Fruit fly (Drosophila melanogaster) whole organism, embryonic: Measurements from ENCODE around the gene BNIP3.

Source experiments
- CG11247 ChIP-seq: fragments of 200-800 bp; sonication (Bioruptor generic); IDR thresholded peaks from 2 replicates; pipeline ENCODE4 v1.3.6; 2022; ENCODE audit warnings: missing biosample characterization, missing genetic modification characterization
- CG14710 ChIP-seq: fragments of 200-800 bp; sonication (Bioruptor generic); optimal IDR thresholded peaks from 3 replicates; lab custom pipeline; 2019; ENCODE audit warnings: missing biosample characterization, mild to moderate bottlenecking, missing genetic modification characterization, moderate library complexity
- CG3847 ChIP-seq: fragments of 200-800 bp; sonication (Bioruptor generic); IDR thresholded peaks from 2 replicates; pipeline ENCODE4 v1.3.6; 2022; ENCODE audit warnings: missing biosample characterization, missing genetic modification characterization
- CG7987 ChIP-seq: fragments of 200-800 bp; sonication (Bioruptor generic); optimal IDR thresholded peaks from 2 replicates; lab custom pipeline; 2018; ENCODE audit warnings: missing biosample characterization, mild to moderate bottlenecking, missing genetic modification characterization, moderate library complexity
- Dek ChIP-seq: fragments of 200-800 bp; sonication (Bioruptor generic); optimal IDR thresholded peaks from 3 replicates; lab custom pipeline; 2019; ENCODE audit warnings: missing biosample characterization, mild to moderate bottlenecking, missing genetic modification characterization, moderate library complexity
- Six4 ChIP-seq: fragments of 200-800 bp; sonication (Bioruptor generic); optimal IDR thresholded peaks from 2 replicates; lab custom pipeline; 2016; ENCODE audit warnings: missing biosample characterization, missing genetic modification characterization
- ato ChIP-seq: fragments of 200-800 bp; sonication (Bioruptor generic); IDR thresholded peaks from 2 replicates; pipeline ENCODE4 v1.3.6; 2022; ENCODE audit warnings: missing biosample characterization, missing genetic modification characterization; ENCODE audit not compliant: partially characterized antibody
- lov ChIP-seq, 2 experiments: fragments of 200-800 bp in 1 of 2; fragments of >200 bp in 1 of 2; sonication (Bioruptor generic) in 1 of 2; IDR thresholded peaks in 1 of 2; optimal IDR thresholded peaks in 1 of 2; 2 replicates in 1 of 2; 3 replicates in 1 of 2; pipeline versions ENCODE4 v1.3.6 to Lab custom; 2017 to 2022; ENCODE audit warnings: missing biosample characterization in 1 of 2, missing genetic modification characterization in 1 of 2
- vfl ChIP-seq: fragments of 200-800 bp; sonication (Bioruptor generic); optimal IDR thresholded peaks from 2 replicates; lab custom pipeline; 2016; ENCODE audit warnings: missing biosample characterization, missing genetic modification characterization

DNA sequence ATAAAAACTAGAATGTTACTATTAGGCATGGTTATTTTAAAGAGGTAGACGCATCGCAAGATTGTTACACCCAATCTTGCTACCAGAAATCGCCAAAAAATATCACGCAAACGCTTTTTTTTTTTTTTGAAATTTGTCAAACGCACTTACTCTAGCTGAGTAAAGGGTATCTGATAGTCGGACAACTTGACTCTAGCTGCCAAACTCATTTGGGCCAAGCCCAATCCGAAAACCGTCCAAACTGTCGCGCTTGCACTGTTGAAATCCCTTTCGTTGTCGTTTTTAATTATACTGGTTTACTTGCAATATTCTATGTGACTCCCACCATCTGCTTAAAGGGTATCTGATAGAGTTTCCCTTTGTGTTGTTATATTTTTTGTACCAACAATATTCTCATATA, 15.9 kb downstream of the BNIP3 start:
- TF ChIP-seq Six4 (GFP tag; lab: Kevin White, UChicago) = no peak
- TF ChIP-seq CG14710 (tag; lab: Kevin White, UChicago) = no peak
- TF ChIP-seq lov (optimal IDR thresholded peaks at IDR 0.05; lab: Kevin White, UChicago) = no peak
- no peak for TF ChIP-seq lov (GFP tag; IDR thresholded peaks at IDR 0.05; lab: Robert Waterston, UW)
- no peak for TF ChIP-seq CG3847 (GFP tag; lab: Robert Waterston, UW)
- TF ChIP-seq vfl (GFP tag; lab: Kevin White, UChicago) = no peak
- no peak for TF ChIP-seq CG7987 (GFP tag; lab: Kevin White, UChicago)
- no peak for TF ChIP-seq CG11247 (GFP tag; lab: Robert Waterston, UW)
- TF ChIP-seq ato (GFP tag; lab: Robert Waterston, UW) = no peak
- TF ChIP-seq Dek = no peak
